Fruit fly (Drosophila melanogaster): ENCODE data around the gene CG33912.

Gene CG33912

dm6 chr3L:20785742-20786427 is 30.4 kb upstream of the CG33912 start, which contains the start of gene Pcif1:
Gene Pcif1 (minus strand): TSS chr3L:20786197.
- TF ChIP-seq CG1832 (GFP tag; optimal IDR thresholded peaks at IDR 0.05) (no peak), CG5953 (GFP tag; IDR thresholded peaks at IDR 0.05) (no peak), unpg (GFP tag; optimal IDR thresholded peaks at IDR 0.05) (peak; percentile 28), HLH4C (GFP tag; IDR thresholded peaks at IDR 0.05; ENCODE audit: partially characterized antibody) (peak; percentile 98), Blimp-1 (GFP tag; optimal IDR thresholded peaks at IDR 0.05) (no peak), CG7963 (GFP tag; IDR thresholded peaks at IDR 0.05; ENCODE audit: partially characterized antibody) (peak; percentile 99), wek (GFP tag; optimal IDR thresholded peaks at IDR 0.05) (no peak), caup (GFP tag; optimal IDR thresholded peaks at IDR 0.05; ENCODE audit: severe bottlenecking) (peak; percentile 7), gce (GFP tag; IDR thresholded peaks at IDR 0.05) (no peak), PHDP (tag; optimal IDR thresholded peaks at IDR 0.05) (no peak), aop (GFP tag; IDR thresholded peaks at IDR 0.05) (no peak), stwl (tag; optimal IDR thresholded peaks at IDR 0.05) (peak; percentile 62), TFAM (GFP tag; optimal IDR thresholded peaks at IDR 0.05) (no peak), ac (GFP tag; optimal IDR thresholded peaks at IDR 0.05) (no peak), pb (GFP tag; optimal IDR thresholded peaks at IDR 0.05) (no peak), tap (tag; optimal IDR thresholded peaks at IDR 0.05) (no peak), CG12769 (tag; optimal IDR thresholded peaks at IDR 0.05) (no peak), CG4360 (GFP tag; IDR thresholded peaks at IDR 0.05) (no peak), CG13123 (GFP tag; optimal IDR thresholded peaks at IDR 0.05) (no peak), Tbp (GFP tag; optimal IDR thresholded peaks at IDR 0.05) (no peak), CG6791 (GFP tag; IDR thresholded peaks at IDR 0.05; ENCODE audit: partially characterized antibody) (peak; percentile 100), CG15269 (tag; optimal IDR thresholded peaks at IDR 0.05) (no peak), ERR (GFP tag; optimal IDR thresholded peaks at IDR 0.05) (no peak), CG14441 (GFP tag; IDR thresholded peaks at IDR 0.05) (peak; percentile 28; the same call in 1 of the 2 replicates), hbn (GFP tag; IDR thresholded peaks at IDR 0.05; ENCODE audit: partially characterized antibody) (peak; percentile 99), CkIIα-i1 (GFP tag; IDR thresholded peaks at IDR 0.05) (no peak), CG10979 (tag; optimal IDR thresholded peaks at IDR 0.05) (peak; percentile 6), Mes4 (GFP tag; optimal IDR thresholded peaks at IDR 0.05) (no peak), CG14965 (GFP tag; optimal IDR thresholded peaks at IDR 0.05; ENCODE audit: borderline replicate concordance) (no peak), az2 (GFP tag; optimal IDR thresholded peaks at IDR 0.05) (no peak), CG17612 (GFP tag; IDR thresholded peaks at IDR 0.05) (no peak), CG10959 (GFP tag; IDR thresholded peaks at IDR 0.05) (no peak), Hr39 (optimal IDR thresholded peaks at IDR 0.05) (no peak), H2.0 (GFP tag; IDR thresholded peaks at IDR 0.05) (no peak), Bgb (GFP tag; IDR thresholded peaks at IDR 0.05; ENCODE audit: partially characterized antibody) (peak; percentile 99), CG10431 (GFP tag; optimal IDR thresholded peaks at IDR 0.05) (no peak), fd102C (GFP tag; optimal IDR thresholded peaks at IDR 0.05) (no peak), Ets65A (GFP tag) (no peak), en (GFP tag; optimal IDR thresholded peaks at IDR 0.05) (no peak), Mad (GFP tag; optimal IDR thresholded peaks at IDR 0.05) (peak; percentile 12), CG13775 (GFP tag; optimal IDR thresholded peaks at IDR 0.05) (no peak), CG16779 (GFP tag; IDR thresholded peaks at IDR 0.05) (no peak), Stat92E (GFP tag; optimal IDR thresholded peaks at IDR 0.05) (no peak), NC2α (GFP tag; optimal IDR thresholded peaks at IDR 0.05) (no peak), gt (GFP tag; IDR thresholded peaks at IDR 0.05) (no peak), CG7357 (GFP tag; IDR thresholded peaks at IDR 0.05) (no peak), klu (GFP tag; IDR thresholded peaks at IDR 0.05) (no peak), ato (GFP tag; IDR thresholded peaks at IDR 0.05; ENCODE audit: partially characterized antibody) (peak; percentile 99), Side (GFP tag; optimal IDR thresholded peaks at IDR 0.05) (no peak), fd64A (GFP tag; optimal IDR thresholded peaks at IDR 0.05) (no peak)

Measured in whole organism, embryonic.